Fruit fly (Drosophila melanogaster) whole organism, wandering third instar larva: Measurements from ENCODE around the gene bt.

ENCODE experiments used
- GATAd ChIP-seq: sonication (Bioruptor generic); optimal IDR thresholded peaks from 2 replicates; lab custom pipeline; 2016; ENCODE audit warnings: missing biosample characterization, missing genetic modification characterization
- HLH106 ChIP-seq: fragments of 200-800 bp; optimal IDR thresholded peaks from 3 replicates; lab custom pipeline; 2019; ENCODE audit warnings: missing biosample characterization, mild to moderate bottlenecking, missing genetic modification characterization, moderate library complexity
- Hnf4 ChIP-seq: fragments of 200-800 bp; sonication (Bioruptor generic); optimal IDR thresholded peaks from 2 replicates; lab custom pipeline; 2016; ENCODE audit warnings: missing biosample characterization, mild to moderate bottlenecking, missing genetic modification characterization
- Hr83 ChIP-seq: fragments of 200-300 bp; sonication (Bioruptor generic); optimal IDR thresholded peaks from 2 replicates; lab custom pipeline; 2016; ENCODE audit warnings: missing biosample characterization, mild to moderate bottlenecking, missing genetic modification characterization, moderate library complexity; ENCODE audit not compliant: poor library complexity, severe bottlenecking
- Myc ChIP-seq: fragments of >200 bp; optimal IDR thresholded peaks from 2 replicates; lab custom pipeline; 2017
- Sp1 ChIP-seq: fragments of 200-800 bp; sonication (Bioruptor generic); optimal IDR thresholded peaks from 3 replicates; lab custom pipeline; 2019; ENCODE audit warnings: missing biosample characterization, mild to moderate bottlenecking, missing genetic modification characterization, moderate library complexity
- dmrt93B ChIP-seq: fragments of 200-800 bp; sonication (Bioruptor generic); optimal IDR thresholded peaks from 2 replicates; lab custom pipeline; 2018; ENCODE audit warnings: missing biosample characterization, mild to moderate bottlenecking, missing genetic modification characterization
- fru ChIP-seq: fragments of 200-800 bp; sonication (Bioruptor generic); optimal IDR thresholded peaks from 3 replicates; lab custom pipeline; 2016; ENCODE audit warnings: missing biosample characterization, mild to moderate bottlenecking, missing genetic modification characterization
- h ChIP-seq: fragments of 200-800 bp; sonication (Bioruptor generic); optimal IDR thresholded peaks from 3 replicates; lab custom pipeline; 2016; ENCODE audit warnings: missing biosample characterization, mild to moderate bottlenecking, missing genetic modification characterization
- pan ChIP-seq: fragments of >200 bp; optimal IDR thresholded peaks from 2 replicates; lab custom pipeline; 2017
- psq ChIP-seq: fragments of 200-800 bp; sonication (Bioruptor generic); optimal IDR thresholded peaks from 3 replicates; lab custom pipeline; 2017; ENCODE audit warnings: missing biosample characterization, mild to moderate bottlenecking, missing genetic modification characterization, moderate library complexity
- usp ChIP-seq: fragments of >200 bp; optimal IDR thresholded peaks from 2 replicates; lab custom pipeline; 2017; ENCODE audit warnings: missing biosample characterization, missing genetic modification characterization

- TF ChIP-seq Hnf4 (GFP tag; lab: Kevin White, UChicago) = no peak
- TF ChIP-seq psq (GFP tag; lab: Kevin White, UChicago) = no peak
- TF ChIP-seq dmrt93B (GFP tag; lab: Kevin White, UChicago) = no peak
- no peak for TF ChIP-seq HLH106 (tag; lab: Kevin White, UChicago)
- TF ChIP-seq GATAd (GFP tag; lab: Kevin White, UChicago) = no peak
- TF ChIP-seq fru (GFP tag; lab: Kevin White, UChicago) = no peak
- TF ChIP-seq Myc (lab: Kevin White, UChicago) = no peak
- no peak for TF ChIP-seq pan (lab: Kevin White, UChicago)
- TF ChIP-seq Hr83 (GFP tag; lab: Kevin White, UChicago) = no peak
- TF ChIP-seq h = no peak
- no peak for TF ChIP-seq usp (GFP tag; lab: Kevin White, UChicago)
- TF ChIP-seq Sp1 (GFP tag; lab: Kevin White, UChicago) = no peak
Measured at dm6 chr4:712897-713296, 11.3 kb upstream of the bt start.
